Worm (Caenorhabditis elegans) whole organism, midembryonic: ENCODE measurements around the gene exc-1.

Experiments used
- cog-1 ChIP-seq: sonication (generic microtip); optimal IDR thresholded peaks from 2 replicates; lab custom pipeline; 2016; ENCODE audit warnings: missing genetic modification characterization, missing compliant biosample characterization
- flt-1 ChIP-seq: fragments of 200-800 bp; sonication (Bioruptor generic); IDR thresholded peaks from 2 replicates; pipeline ENCODE4 v1.3.6; 2022; ENCODE audit warnings: missing genetic modification characterization, missing compliant biosample characterization
- klf-2 ChIP-seq: fragments of 200-800 bp; sonication (Bioruptor generic); conservative IDR thresholded peaks from 2 replicates; pipeline ENCODE4 v1.3.6; 2022; ENCODE audit warnings: missing genetic modification reagents, missing genetic modification characterization, missing compliant biosample characterization
- med-1 ChIP-seq: sonication (generic microtip); optimal IDR thresholded peaks from 2 replicates; lab custom pipeline; 2017; ENCODE audit warnings: missing genetic modification characterization, mild to moderate bottlenecking, missing compliant biosample characterization, antibody characterized with exemption, missing genetic modification reagents; ENCODE audit not compliant: insufficient read depth
- ref-1 ChIP-seq: fragments of 200-800 bp; sonication (Bioruptor generic); conservative IDR thresholded peaks from 2 replicates; pipeline ENCODE4 v1.3.6; 2022; ENCODE audit warnings: missing genetic modification reagents, missing genetic modification characterization, missing compliant biosample characterization
- ztf-23 ChIP-seq: fragments of 200-800 bp; sonication (Bioruptor generic); IDR thresholded peaks from 2 replicates; pipeline ENCODE4 v1.3.6; 2022; ENCODE audit warnings: missing genetic modification reagents, missing genetic modification characterization, missing compliant biosample characterization
- ztf-29 ChIP-seq: fragments of 200-800 bp; sonication (Bioruptor generic); IDR thresholded peaks from 2 replicates; pipeline ENCODE4 v1.3.6; 2022; ENCODE audit warnings: missing genetic modification reagents, missing genetic modification characterization, missing compliant biosample characterization

DNA sequence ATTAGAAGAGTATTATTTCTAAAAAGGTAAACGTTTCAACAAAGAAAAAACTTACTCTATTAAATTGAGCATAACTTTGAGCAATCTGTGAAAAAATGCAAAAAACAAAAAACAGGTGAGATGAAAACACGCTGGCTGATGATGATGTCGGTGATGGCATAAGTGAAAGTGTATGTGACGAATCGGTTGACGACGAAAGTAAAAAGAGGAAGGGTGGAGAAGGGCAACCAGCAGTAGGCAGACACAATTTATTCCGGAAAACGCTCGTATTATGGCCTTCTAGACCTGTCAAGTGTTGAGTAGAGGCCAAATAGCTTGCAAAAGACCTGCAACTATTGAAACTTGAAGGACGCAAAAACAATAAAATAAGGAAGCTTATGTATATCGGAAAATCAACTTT, 49.3 kb downstream of the exc-1 start, which contains the start of gene nas-13:
- no peak for TF ChIP-seq ref-1 (GFP tag; lab: Robert Waterston, UW)
- TF ChIP-seq ztf-29 (GFP tag; lab: Robert Waterston, UW): no peak
- TF ChIP-seq ztf-23 (GFP tag; lab: Robert Waterston, UW): no peak
- no peak for TF ChIP-seq med-1 (GFP tag; lab: Kevin White, UChicago)
- no peak for TF ChIP-seq cog-1 (tag; lab: Kevin White, UChicago)
- TF ChIP-seq klf-2 (GFP tag; lab: Robert Waterston, UW): no peak
- no peak for TF ChIP-seq flt-1 (GFP tag; lab: Robert Waterston, UW)
